Worm (Caenorhabditis elegans) whole organism, L1 larva: Measurements from ENCODE around the gene str-144.

Experiments used
- ama-1 ChIP-seq: fragments of 150-350 bp; optimal IDR thresholded peaks from 2 replicates; lab custom pipeline; 2014
- grh-1 ChIP-seq: fragments of 200-800 bp; sonication (Bioruptor generic); IDR thresholded peaks from 2 replicates; pipeline ENCODE4 v1.3.6; 2022; ENCODE audit warnings: missing genetic modification reagents, missing genetic modification characterization, missing compliant biosample characterization
- irx-1 ChIP-seq: sonication (generic microtip); optimal IDR thresholded peaks from 2 replicates; lab custom pipeline; 2016; ENCODE audit warnings: missing genetic modification characterization, missing compliant biosample characterization
- nhr-11 ChIP-seq: fragments of 150-350 bp; optimal IDR thresholded peaks from 2 replicates; lab custom pipeline; 2014; ENCODE audit warnings: missing biosample characterization, missing genetic modification characterization
- ztf-11 ChIP-seq, 2 experiments: sonication (generic microtip); optimal IDR thresholded peaks; 2 replicates each; lab custom pipeline; 2016 to 2017; ENCODE audit warnings: missing genetic modification characterization in 2 of 2, missing biosample characterization in 1 of 2, missing compliant biosample characterization in 1 of 2

- TF ChIP-seq nhr-11 (no peak), ztf-11 (tag; optimal IDR thresholded peaks at IDR 0.05; lab: Kevin White, UChicago) (no peak), ama-1 (lab: Kevin White, UChicago) (no peak), irx-1 (tag; lab: Kevin White, UChicago) (no peak), grh-1 (GFP tag; lab: Robert Waterston, UW) (no peak)
These were observed 25.2 kb downstream of the str-144 start, which contains the start of gene ZC513.3 for ce11 chrV:8046706-8047105.
